Fruit fly (Drosophila melanogaster) whole organism, embryonic: ENCODE data around the gene Fam92.

Experiments
- Bgb ChIP-seq: fragments of 200-800 bp; sonication (Bioruptor generic); IDR thresholded peaks from 2 replicates; pipeline ENCODE4 v1.3.6; 2022; ENCODE audit warnings: missing biosample characterization, missing genetic modification characterization; ENCODE audit not compliant: partially characterized antibody
- Blimp-1 ChIP-seq: fragments of 200-800 bp; sonication (Bioruptor generic); optimal IDR thresholded peaks from 3 replicates; lab custom pipeline; 2018; ENCODE audit warnings: missing biosample characterization, missing genetic modification characterization, mild to moderate bottlenecking, moderate library complexity, missing genetic modification reagents
- CG1024 ChIP-seq: fragments of 200-800 bp; sonication (Bioruptor generic); IDR thresholded peaks from 2 replicates; pipeline ENCODE4 v1.3.6; 2022; ENCODE audit warnings: missing biosample characterization, missing genetic modification characterization
- CG12155 ChIP-seq: fragments of 200-800 bp; sonication (Bioruptor generic); optimal IDR thresholded peaks from 3 replicates; lab custom pipeline; 2016; ENCODE audit warnings: missing biosample characterization, missing genetic modification characterization
- CG12219 ChIP-seq: fragments of 200-800 bp; sonication (Bioruptor generic); optimal IDR thresholded peaks from 3 replicates; lab custom pipeline; 2018; ENCODE audit warnings: missing biosample characterization, mild to moderate bottlenecking, missing genetic modification characterization
- CG12942 ChIP-seq: fragments of 200-800 bp; sonication (Bioruptor generic); optimal IDR thresholded peaks from 3 replicates; lab custom pipeline; 2016; ENCODE audit warnings: missing biosample characterization, missing genetic modification characterization
- CG15479 ChIP-seq: fragments of 200-800 bp; sonication (Bioruptor generic); optimal IDR thresholded peaks from 3 replicates; lab custom pipeline; 2019; ENCODE audit warnings: missing biosample characterization, mild to moderate bottlenecking, missing genetic modification characterization, moderate library complexity
- CG18011 ChIP-seq: fragments of 200-800 bp; sonication (Bioruptor generic); optimal IDR thresholded peaks from 2 replicates; lab custom pipeline; 2017; ENCODE audit warnings: missing biosample characterization, missing genetic modification characterization, mild to moderate bottlenecking, moderate library complexity, missing genotype
- CG2116 ChIP-seq: fragments of 200-800 bp; sonication (Bioruptor generic); optimal IDR thresholded peaks from 3 replicates; lab custom pipeline; 2018; ENCODE audit warnings: missing biosample characterization, mild to moderate bottlenecking, missing genetic modification characterization
- CG2678 ChIP-seq: fragments of 200-800 bp; sonication (Bioruptor generic); optimal IDR thresholded peaks from 3 replicates; lab custom pipeline; 2019; ENCODE audit warnings: missing biosample characterization, mild to moderate bottlenecking, missing genetic modification characterization, moderate library complexity
- CG2875 ChIP-seq: fragments of 200-800 bp; sonication (Bioruptor generic); optimal IDR thresholded peaks from 2 replicates; lab custom pipeline; 2017; ENCODE audit warnings: missing biosample characterization, mild to moderate bottlenecking, missing genetic modification characterization, missing genetic modification reagents
- CG30403 ChIP-seq: fragments of 200-800 bp; sonication (Bioruptor generic); optimal IDR thresholded peaks from 3 replicates; lab custom pipeline; 2016; ENCODE audit warnings: missing biosample characterization, missing genetic modification characterization
- CG3163 ChIP-seq: fragments of 200-800 bp; sonication (Bioruptor generic); optimal IDR thresholded peaks from 3 replicates; lab custom pipeline; 2016; ENCODE audit warnings: missing biosample characterization, missing genetic modification characterization
- CG34224 ChIP-seq: fragments of 200-800 bp; sonication (Bioruptor generic); IDR thresholded peaks from 3 replicates; pipeline ENCODE4 v1.3.6; 2022; ENCODE audit warnings: missing biosample characterization, missing genetic modification characterization; ENCODE audit not compliant: partially characterized antibody
- CG34376 ChIP-seq: fragments of 200-800 bp; sonication (Bioruptor generic); optimal IDR thresholded peaks from 2 replicates; lab custom pipeline; 2018; ENCODE audit warnings: missing biosample characterization, mild to moderate bottlenecking, missing genetic modification characterization
- CG6854 ChIP-seq: fragments of 200-800 bp; sonication (Bioruptor generic); optimal IDR thresholded peaks from 3 replicates; lab custom pipeline; 2017; ENCODE audit warnings: missing biosample characterization, mild to moderate bottlenecking, missing genetic modification characterization
- CG7839 ChIP-seq: fragments of 200-800 bp; sonication (Bioruptor generic); optimal IDR thresholded peaks from 3 replicates; lab custom pipeline; 2018; ENCODE audit warnings: missing biosample characterization, mild to moderate bottlenecking, missing genetic modification characterization, moderate library complexity
- CG7987 ChIP-seq: fragments of 200-800 bp; sonication (Bioruptor generic); optimal IDR thresholded peaks from 2 replicates; lab custom pipeline; 2018; ENCODE audit warnings: missing biosample characterization, mild to moderate bottlenecking, missing genetic modification characterization, moderate library complexity
- CG8290 ChIP-seq, 3 experiments: fragments of 200-800 bp; sonication (Bioruptor generic); optimal IDR thresholded peaks; 2 replicates each; lab custom pipeline; 2016 to 2019; ENCODE audit warnings: missing biosample characterization in 3 of 3, missing genetic modification characterization in 3 of 3, mild to moderate bottlenecking in 2 of 3, moderate library complexity in 1 of 3
- CG8388 ChIP-seq: fragments of 200-800 bp; sonication (Bioruptor generic); optimal IDR thresholded peaks from 2 replicates; lab custom pipeline; 2019; ENCODE audit warnings: missing biosample characterization, mild to moderate bottlenecking, missing genetic modification characterization, moderate library complexity
- CG8478 ChIP-seq: fragments of >200 bp; optimal IDR thresholded peaks from 2 replicates; lab custom pipeline; 2018
- CG8924 ChIP-seq: fragments of 200-800 bp; optimal IDR thresholded peaks from 3 replicates; lab custom pipeline; 2019; ENCODE audit warnings: missing biosample characterization, mild to moderate bottlenecking, missing genetic modification characterization, moderate library complexity
- CG9609 ChIP-seq: fragments of 200-800 bp; sonication (Bioruptor generic); optimal IDR thresholded peaks from 3 replicates; lab custom pipeline; 2016; ENCODE audit warnings: missing biosample characterization, missing genetic modification characterization
- CG9727 ChIP-seq: fragments of 200-800 bp; sonication (Bioruptor generic); optimal IDR thresholded peaks from 3 replicates; lab custom pipeline; 2017; ENCODE audit warnings: missing biosample characterization, mild to moderate bottlenecking, missing genetic modification characterization
- D ChIP-seq, 2 experiments: fragments of 200-800 bp in 1 of 2; fragments of >200 bp in 1 of 2; sonication (Bioruptor generic) in 1 of 2; optimal IDR thresholded peaks; 2 replicates in 1 of 2; 3 replicates in 1 of 2; lab custom pipeline; 2017; ENCODE audit warnings: mild to moderate bottlenecking in 1 of 2, missing biosample characterization in 1 of 2, missing genetic modification characterization in 1 of 2, missing genetic modification reagents in 1 of 2
- Dfd ChIP-seq, 2 experiments: fragments of >200 bp; optimal IDR thresholded peaks; 2 replicates each; lab custom pipeline; 2017; ENCODE audit warnings: missing biosample characterization in 2 of 2, missing genetic modification characterization in 2 of 2
- Dref ChIP-seq: fragments of 200-800 bp; sonication (Bioruptor generic); IDR thresholded peaks from 2 replicates; pipeline ENCODE4 v1.3.6; 2022; ENCODE audit warnings: missing biosample characterization, missing genetic modification characterization
- Hmx ChIP-seq: fragments of 200-800 bp; sonication (Bioruptor generic); optimal IDR thresholded peaks from 2 replicates; lab custom pipeline; 2016; ENCODE audit warnings: missing biosample characterization, missing genetic modification characterization
- Meics ChIP-seq: fragments of 200-800 bp; sonication (Bioruptor generic); optimal IDR thresholded peaks from 2 replicates; lab custom pipeline; 2017; ENCODE audit warnings: missing biosample characterization, mild to moderate bottlenecking, missing genetic modification characterization
- Neu2 ChIP-seq: fragments of 200-800 bp; sonication (Bioruptor generic); optimal IDR thresholded peaks from 3 replicates; lab custom pipeline; 2016; ENCODE audit warnings: missing biosample characterization, missing genetic modification characterization, borderline replicate concordance
- Oli ChIP-seq: fragments of 200-800 bp; sonication (Bioruptor generic); optimal IDR thresholded peaks from 2 replicates; lab custom pipeline; 2018; ENCODE audit warnings: missing biosample characterization, mild to moderate bottlenecking, missing genetic modification characterization, moderate library complexity
- Sin3A ChIP-seq: fragments of >200 bp; optimal IDR thresholded peaks from 2 replicates; lab custom pipeline; 2018
- Sry-δ ChIP-seq: fragments of 200-800 bp; sonication (Bioruptor generic); optimal IDR thresholded peaks from 2 replicates; lab custom pipeline; 2016; ENCODE audit warnings: missing biosample characterization, missing genetic modification characterization
- Trl ChIP-seq, 3 experiments: fragments of >200 bp in 2 of 3; fragments of 200-800 bp in 1 of 3; sonication (Bioruptor generic) in 1 of 3; optimal IDR thresholded peaks; 2 replicates in 1 of 3; 3 replicates in 2 of 3; lab custom pipeline; 2016 to 2017; ENCODE audit warnings: missing biosample characterization in 1 of 3, missing genetic modification characterization in 1 of 3
- abd-A ChIP-seq: fragments of 200-800 bp; sonication (Bioruptor generic); optimal IDR thresholded peaks from 3 replicates; lab custom pipeline; 2019; ENCODE audit warnings: missing biosample characterization, mild to moderate bottlenecking, missing genetic modification characterization, moderate library complexity
- ap ChIP-seq: fragments of 200-800 bp; sonication (Bioruptor generic); IDR thresholded peaks from 2 replicates; pipeline ENCODE4 v1.3.6; 2022; ENCODE audit warnings: missing biosample characterization, missing genetic modification characterization
- ash1 ChIP-seq: fragments of 200-800 bp; sonication (Bioruptor generic); optimal IDR thresholded peaks from 2 replicates; lab custom pipeline; 2018; ENCODE audit warnings: missing biosample characterization, mild to moderate bottlenecking, missing genetic modification characterization
- cg ChIP-seq: fragments of 200-800 bp; sonication (Bioruptor generic); optimal IDR thresholded peaks from 3 replicates; lab custom pipeline; 2019; ENCODE audit warnings: missing biosample characterization, mild to moderate bottlenecking, missing genetic modification characterization, moderate library complexity
- danr ChIP-seq: fragments of 200-800 bp; sonication (Bioruptor generic); IDR thresholded peaks from 2 replicates; pipeline ENCODE4 v1.3.6; 2022; ENCODE audit warnings: missing biosample characterization, missing genetic modification characterization
- dm ChIP-seq: fragments of 200-800 bp; sonication (Bioruptor generic); optimal IDR thresholded peaks from 3 replicates; lab custom pipeline; 2016; ENCODE audit warnings: missing biosample characterization, missing genetic modification characterization
- dmrt11E ChIP-seq: fragments of 200-800 bp; sonication (Bioruptor generic); optimal IDR thresholded peaks from 3 replicates; lab custom pipeline; 2018; ENCODE audit warnings: missing biosample characterization, mild to moderate bottlenecking, missing genetic modification characterization, moderate library complexity
- dmrt99B ChIP-seq: fragments of 200-800 bp; sonication (Bioruptor generic); optimal IDR thresholded peaks from 2 replicates; lab custom pipeline; 2018; ENCODE audit warnings: missing biosample characterization, mild to moderate bottlenecking, missing genetic modification characterization, moderate library complexity
- gce ChIP-seq: fragments of 200-800 bp; sonication (Bioruptor generic); IDR thresholded peaks from 3 replicates; pipeline ENCODE4 v1.3.6; 2022; ENCODE audit warnings: missing biosample characterization, missing genetic modification characterization
- ind ChIP-seq: fragments of 200-800 bp; sonication (Bioruptor generic); optimal IDR thresholded peaks from 3 replicates; lab custom pipeline; 2016; ENCODE audit warnings: missing biosample characterization, missing genetic modification characterization
- mld ChIP-seq: fragments of 200-800 bp; sonication (Bioruptor generic); IDR thresholded peaks from 3 replicates; pipeline ENCODE4 v1.3.6; 2022; ENCODE audit warnings: missing biosample characterization, missing genetic modification characterization; ENCODE audit not compliant: partially characterized antibody
- tap ChIP-seq: fragments of 200-800 bp; optimal IDR thresholded peaks from 3 replicates; lab custom pipeline; 2019; ENCODE audit warnings: missing biosample characterization, mild to moderate bottlenecking, missing genetic modification characterization, moderate library complexity
- vfl ChIP-seq: fragments of 200-800 bp; sonication (Bioruptor generic); optimal IDR thresholded peaks from 2 replicates; lab custom pipeline; 2016; ENCODE audit warnings: missing biosample characterization, missing genetic modification characterization
- vvl ChIP-seq: fragments of 200-800 bp; sonication (Bioruptor generic); IDR thresholded peaks from 2 replicates; pipeline ENCODE4 v1.3.6; 2022; ENCODE audit warnings: missing biosample characterization, missing genetic modification characterization
- zf30C ChIP-seq: fragments of 200-800 bp; sonication (Bioruptor generic); optimal IDR thresholded peaks from 3 replicates; lab custom pipeline; 2018; ENCODE audit warnings: missing biosample characterization, mild to moderate bottlenecking, missing genetic modification characterization

The Fam92 gene

DNA sequence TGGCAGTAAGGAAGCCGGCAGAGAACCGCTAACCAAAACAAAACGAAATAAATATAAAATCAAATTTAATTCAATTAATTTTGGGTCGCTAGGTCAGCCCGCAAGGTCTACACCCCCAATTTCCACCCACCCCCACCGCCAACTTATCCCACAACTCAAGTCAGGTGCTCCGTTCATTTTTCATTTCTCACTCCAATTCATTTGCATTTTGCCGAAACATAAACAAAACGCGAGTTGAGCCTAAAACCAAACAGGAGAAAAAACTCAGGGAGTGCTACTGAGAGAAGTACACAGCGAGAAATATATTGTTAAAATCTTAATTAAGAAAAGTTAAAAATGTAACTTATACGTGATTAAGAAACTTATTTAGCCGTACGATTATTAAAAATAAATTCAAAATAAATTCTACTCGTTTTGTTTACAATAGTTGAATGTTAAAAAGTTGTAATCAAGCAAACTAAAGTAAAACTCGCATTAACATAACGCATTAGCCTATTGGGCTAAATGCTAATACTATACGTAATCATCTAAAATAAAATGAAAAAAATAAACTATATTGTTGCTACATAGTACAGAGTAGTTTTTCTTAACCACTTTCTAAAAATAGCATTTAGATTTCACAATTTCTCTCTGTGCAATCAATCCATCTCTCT is 9.1 kb upstream of the Fam92 start (continued):
- TF ChIP-seq tap (tag; lab: Kevin White, UChicago) (no peak), gce (GFP tag; lab: Robert Waterston, UW) (no peak), CG15479 (GFP tag; lab: Kevin White, UChicago) (no peak), CG8290 (GFP tag; optimal IDR thresholded peaks at IDR 0.05; lab: Kevin White, UChicago) (no peak), CG8290 (tag; optimal IDR thresholded peaks at IDR 0.05; lab: Kevin White, UChicago) (no peak), Trl (optimal IDR thresholded peaks at IDR 0.05; lab: Kevin White, UChicago) (no peak), Trl (GFP tag; optimal IDR thresholded peaks at IDR 0.05; lab: Kevin White, UChicago) (no peak), vfl (no peak), CG2116 (GFP tag; lab: Kevin White, UChicago) (no peak), dm (GFP tag; lab: Kevin White, UChicago) (no peak), Oli (tag; lab: Kevin White, UChicago) (peak; percentile 30), Meics (GFP tag; lab: Kevin White, UChicago) (peak; percentile 48), D (optimal IDR thresholded peaks at IDR 0.05; lab: Kevin White, UChicago) (no peak), D (GFP tag; optimal IDR thresholded peaks at IDR 0.05; lab: Kevin White, UChicago) (peak; percentile 2), CG9727 (GFP tag; lab: Kevin White, UChicago) (peak; percentile 62), CG9609 (GFP tag; lab: Kevin White, UChicago) (no peak), dmrt11E (tag; lab: Kevin White, UChicago) (peak; percentile 42), danr (no peak), CG6854 (GFP tag; lab: Kevin White, UChicago) (no peak), Hmx (GFP tag; lab: Kevin White, UChicago) (peak; percentile 32), ash1 (GFP tag; lab: Kevin White, UChicago) (no peak), Dfd (GFP tag; optimal IDR thresholded peaks at IDR 0.05; lab: Kevin White, UChicago) (no peak), Dref (no peak), CG34376 (GFP tag; lab: Kevin White, UChicago) (no peak), ap (GFP tag; lab: Robert Waterston, UW) (no peak), Blimp-1 (GFP tag; lab: Kevin White, UChicago) (peak; percentile 37), cg (GFP tag; lab: Kevin White, UChicago) (no peak), vvl (GFP tag; lab: Robert Waterston, UW) (0 out of 2 replicates have a peak, but pooled peaks have one; percentile 5), CG30403 (GFP tag; lab: Kevin White, UChicago) (peak; percentile 53), CG8388 (GFP tag; lab: Kevin White, UChicago) (peak; percentile 23), CG2875 (no peak), CG12219 (GFP tag; lab: Kevin White, UChicago) (no peak), dmrt99B (tag; lab: Kevin White, UChicago) (peak; percentile 22), CG18011 (no peak), CG8924 (peak; percentile 34), CG8478 (lab: Kevin White, UChicago) (no peak), CG3163 (GFP tag; lab: Kevin White, UChicago) (no peak), CG1024 (GFP tag; lab: Robert Waterston, UW) (no peak), mld (no peak), CG12942 (no peak), Sin3A (lab: Kevin White, UChicago) (no peak), Bgb (GFP tag; lab: Robert Waterston, UW) (no peak), CG34224 (GFP tag; lab: Robert Waterston, UW) (no peak), ind (GFP tag; lab: Kevin White, UChicago) (no peak), Sry-δ (no peak), Neu2 (no peak), CG7839 (tag; lab: Kevin White, UChicago) (peak; percentile 55), CG12155 (GFP tag; lab: Kevin White, UChicago) (no peak), CG7987 (GFP tag; lab: Kevin White, UChicago) (no peak), CG2678 (peak; percentile 55), abd-A (tag; lab: Kevin White, UChicago) (no peak), zf30C (GFP tag; lab: Kevin White, UChicago) (no peak)
